Fruit fly (Drosophila melanogaster) whole organism, embryonic: Measurements from ENCODE around the gene CG13075.
A peak's percentile ranks its signal among the peaks of the same experiment; 100 is the strongest.

ENCODE experiments used
- Ada2b ChIP-seq: fragments of 200-800 bp; sonication (Bioruptor generic); IDR thresholded peaks from 2 replicates; pipeline ENCODE4 v1.3.6; 2022; ENCODE audit warnings: missing biosample characterization, missing genetic modification characterization
- Antp ChIP-seq: fragments of 200-800 bp; sonication (Bioruptor generic); optimal IDR thresholded peaks from 3 replicates; lab custom pipeline; 2016; ENCODE audit warnings: missing biosample characterization, missing genetic modification characterization
- Atf3 ChIP-seq: fragments of 200-800 bp; sonication (Bioruptor generic); optimal IDR thresholded peaks from 3 replicates; lab custom pipeline; 2016; ENCODE audit warnings: missing biosample characterization, missing genetic modification characterization
- B-H1 ChIP-seq: fragments of 200-800 bp; sonication (Bioruptor generic); IDR thresholded peaks from 3 replicates; pipeline ENCODE4 v1.3.6; 2022; ENCODE audit warnings: missing biosample characterization, missing genetic modification characterization
- BtbVII ChIP-seq: fragments of 200-800 bp; sonication (Bioruptor generic); optimal IDR thresholded peaks from 3 replicates; lab custom pipeline; 2017; ENCODE audit warnings: missing biosample characterization, mild to moderate bottlenecking, missing genetic modification characterization
- CG10274 ChIP-seq: fragments of 200-800 bp; sonication (Bioruptor generic); optimal IDR thresholded peaks from 3 replicates; lab custom pipeline; 2017; ENCODE audit warnings: missing biosample characterization, mild to moderate bottlenecking, missing genetic modification characterization
- CG10366 ChIP-seq: fragments of 200-800 bp; sonication (Bioruptor generic); IDR thresholded peaks from 2 replicates; pipeline ENCODE4 v1.3.6; 2022; ENCODE audit warnings: missing biosample characterization, missing genetic modification characterization
- CG12659 ChIP-seq: fragments of 200-800 bp; sonication (Bioruptor generic); optimal IDR thresholded peaks from 3 replicates; lab custom pipeline; 2017; ENCODE audit warnings: mild to moderate bottlenecking, missing biosample characterization, missing genetic modification reagents, missing genetic modification characterization
- CG13123 ChIP-seq: fragments of 200-800 bp; sonication (Bioruptor generic); optimal IDR thresholded peaks from 2 replicates; lab custom pipeline; 2016; ENCODE audit warnings: missing biosample characterization, missing genetic modification characterization
- CG14667 ChIP-seq: fragments of 200-800 bp; sonication (Bioruptor generic); IDR thresholded peaks from 2 replicates; pipeline ENCODE4 v1.3.6; 2022; ENCODE audit warnings: missing biosample characterization, missing genetic modification characterization
- CG14860 ChIP-seq: fragments of 200-800 bp; sonication (Bioruptor generic); IDR thresholded peaks from 3 replicates; pipeline ENCODE4 v1.3.6; 2022; ENCODE audit warnings: missing biosample characterization, missing genetic modification characterization; ENCODE audit not compliant: partially characterized antibody
- CG15073 ChIP-seq: fragments of 200-800 bp; sonication (Bioruptor generic); optimal IDR thresholded peaks from 2 replicates; lab custom pipeline; 2016; ENCODE audit warnings: missing biosample characterization, missing genetic modification characterization
- CG1529 ChIP-seq: fragments of 200-800 bp; sonication (Bioruptor generic); optimal IDR thresholded peaks from 3 replicates; lab custom pipeline; 2018; ENCODE audit warnings: missing biosample characterization, missing genetic modification characterization
- CG33213 ChIP-seq: fragments of 200-800 bp; sonication (Bioruptor generic); optimal IDR thresholded peaks from 3 replicates; lab custom pipeline; 2016; ENCODE audit warnings: missing biosample characterization, missing genetic modification characterization
- CG34224 ChIP-seq: fragments of 200-800 bp; sonication (Bioruptor generic); IDR thresholded peaks from 3 replicates; pipeline ENCODE4 v1.3.6; 2022; ENCODE audit warnings: missing biosample characterization, missing genetic modification characterization; ENCODE audit not compliant: partially characterized antibody
- CG7372 ChIP-seq: fragments of 200-800 bp; sonication (Bioruptor generic); IDR thresholded peaks from 2 replicates; pipeline ENCODE4 v1.3.6; 2022; ENCODE audit warnings: missing biosample characterization, missing genetic modification characterization
- CG7928 ChIP-seq: fragments of 200-800 bp; sonication (Bioruptor generic); optimal IDR thresholded peaks from 2 replicates; lab custom pipeline; 2017; ENCODE audit warnings: missing biosample characterization, mild to moderate bottlenecking, missing genetic modification characterization
- Chrac-16 ChIP-seq: fragments of 200-800 bp; sonication (Bioruptor generic); optimal IDR thresholded peaks from 3 replicates; lab custom pipeline; 2016; ENCODE audit warnings: missing biosample characterization, missing genetic modification characterization
- CoRest ChIP-seq: fragments of 200-800 bp; sonication (Bioruptor generic); optimal IDR thresholded peaks from 3 replicates; lab custom pipeline; 2018; ENCODE audit warnings: missing biosample characterization, mild to moderate bottlenecking, missing genetic modification characterization, moderate library complexity
- CrebB ChIP-seq: fragments of 200-800 bp; sonication (Bioruptor generic); optimal IDR thresholded peaks from 3 replicates; lab custom pipeline; 2018; ENCODE audit warnings: missing biosample characterization, mild to moderate bottlenecking, missing genetic modification characterization
- Drgx ChIP-seq: fragments of 200-800 bp; sonication (Bioruptor generic); IDR thresholded peaks from 2 replicates; pipeline ENCODE4 v1.3.6; 2022; ENCODE audit warnings: missing biosample characterization, missing genetic modification characterization
- E2f2 ChIP-seq: fragments of 200-800 bp; sonication (Bioruptor generic); IDR thresholded peaks from 2 replicates; pipeline ENCODE4 v1.3.6; 2022; ENCODE audit warnings: missing biosample characterization, missing genetic modification characterization
- Fer2 ChIP-seq: fragments of 200-800 bp; sonication (Bioruptor generic); optimal IDR thresholded peaks from 2 replicates; lab custom pipeline; 2018; ENCODE audit warnings: missing biosample characterization, mild to moderate bottlenecking, missing genetic modification characterization, moderate library complexity
- Gug ChIP-seq: fragments of 200-800 bp; sonication (Bioruptor generic); IDR thresholded peaks from 4 replicates; pipeline ENCODE4 v1.3.6; 2022; ENCODE audit warnings: missing biosample characterization, missing genetic modification characterization
- Hr51 ChIP-seq, 2 experiments: fragments of 200-800 bp; sonication (Bioruptor generic); optimal IDR thresholded peaks; 2 replicates in 1 of 2; 3 replicates in 1 of 2; lab custom pipeline; 2016 to 2018; ENCODE audit warnings: missing biosample characterization in 2 of 2, missing genetic modification characterization in 2 of 2, mild to moderate bottlenecking in 1 of 2, moderate library complexity in 1 of 2
- Kr ChIP-seq: fragments of 200-800 bp; sonication (Bioruptor generic); optimal IDR thresholded peaks from 2 replicates; lab custom pipeline; 2017; ENCODE audit warnings: missing biosample characterization, mild to moderate bottlenecking, missing genetic modification characterization
- Oaz ChIP-seq: fragments of 200-800 bp; sonication (Bioruptor generic); IDR thresholded peaks from 2 replicates; pipeline ENCODE4 v1.3.6; 2022; ENCODE audit warnings: missing biosample characterization, missing genetic modification characterization
- Scr ChIP-seq: fragments of 200-800 bp; sonication (Bioruptor generic); IDR thresholded peaks from 2 replicates; pipeline ENCODE4 v1.3.6; 2022; ENCODE audit warnings: missing biosample characterization, missing genetic modification characterization; ENCODE audit not compliant: partially characterized antibody
- TFAM ChIP-seq: fragments of 200-800 bp; sonication (Bioruptor generic); optimal IDR thresholded peaks from 2 replicates; lab custom pipeline; 2017; ENCODE audit warnings: missing biosample characterization, missing genetic modification characterization, inconsistent platforms
- Usf ChIP-seq: fragments of 200-800 bp; sonication (Bioruptor generic); optimal IDR thresholded peaks from 2 replicates; lab custom pipeline; 2017; ENCODE audit warnings: missing genotype, missing biosample characterization, missing genetic modification characterization
- amos ChIP-seq: fragments of 200-800 bp; sonication (Bioruptor generic); IDR thresholded peaks from 2 replicates; pipeline ENCODE4 v1.3.6; 2022; ENCODE audit warnings: missing biosample characterization, missing genetic modification characterization; ENCODE audit not compliant: partially characterized antibody
- ap ChIP-seq: fragments of 200-800 bp; sonication (Bioruptor generic); IDR thresholded peaks from 2 replicates; pipeline ENCODE4 v1.3.6; 2022; ENCODE audit warnings: missing biosample characterization, missing genetic modification characterization
- br ChIP-seq: fragments of >200 bp; optimal IDR thresholded peaks from 2 replicates; lab custom pipeline; 2017
- cad ChIP-seq: fragments of >200 bp; optimal IDR thresholded peaks from 2 replicates; lab custom pipeline; 2017; ENCODE audit warnings: missing biosample characterization, missing genetic modification characterization
- crol ChIP-seq: fragments of 200-800 bp; sonication (Bioruptor generic); IDR thresholded peaks from 2 replicates; pipeline ENCODE4 v1.3.6; 2022; ENCODE audit warnings: missing biosample characterization, missing genetic modification characterization
- da ChIP-seq: fragments of 200-800 bp; sonication (Bioruptor generic); optimal IDR thresholded peaks from 2 replicates; lab custom pipeline; 2016; ENCODE audit warnings: missing biosample characterization, missing genetic modification characterization
- en ChIP-seq: fragments of 200-800 bp; sonication (Bioruptor generic); optimal IDR thresholded peaks from 2 replicates; lab custom pipeline; 2016; ENCODE audit warnings: missing biosample characterization, missing genetic modification characterization
- grau ChIP-seq: fragments of 200-800 bp; optimal IDR thresholded peaks from 3 replicates; lab custom pipeline; 2019; ENCODE audit warnings: missing biosample characterization, mild to moderate bottlenecking, missing genetic modification characterization, moderate library complexity
- gsb ChIP-seq: fragments of 200-800 bp; sonication (Bioruptor generic); IDR thresholded peaks from 2 replicates; pipeline ENCODE4 v1.3.6; 2022; ENCODE audit warnings: missing biosample characterization, missing genetic modification characterization
- gt ChIP-seq: fragments of 200-800 bp; sonication (Bioruptor generic); IDR thresholded peaks from 2 replicates; pipeline ENCODE4 v1.3.6; 2022; ENCODE audit warnings: missing biosample characterization, missing genetic modification characterization
- inv ChIP-seq: fragments of 200-800 bp; sonication (Bioruptor generic); IDR thresholded peaks from 2 replicates; pipeline ENCODE4 v1.3.6; 2022; ENCODE audit warnings: missing biosample characterization, missing genetic modification characterization; ENCODE audit not compliant: partially characterized antibody
- oc ChIP-seq: fragments of 200-800 bp; sonication (Bioruptor generic); optimal IDR thresholded peaks from 2 replicates; lab custom pipeline; 2018; ENCODE audit warnings: missing biosample characterization, mild to moderate bottlenecking, missing genetic modification characterization, moderate library complexity
- pzg ChIP-seq: fragments of 200-800 bp; sonication (Bioruptor generic); optimal IDR thresholded peaks from 3 replicates; lab custom pipeline; 2018; ENCODE audit warnings: missing biosample characterization, mild to moderate bottlenecking, missing genetic modification characterization, moderate library complexity
- row ChIP-seq: fragments of 200-800 bp; sonication (Bioruptor generic); IDR thresholded peaks from 3 replicates; pipeline ENCODE4 v1.3.6; 2022; ENCODE audit warnings: missing biosample characterization, missing genetic modification characterization
- salm ChIP-seq: fragments of 200-800 bp; sonication (Bioruptor generic); optimal IDR thresholded peaks from 2 replicates; lab custom pipeline; 2018; ENCODE audit warnings: missing biosample characterization, mild to moderate bottlenecking, missing genetic modification characterization
- sob ChIP-seq: fragments of 200-800 bp; sonication (Bioruptor generic); IDR thresholded peaks from 2 replicates; pipeline ENCODE4 v1.3.6; 2022; ENCODE audit warnings: missing biosample characterization, missing genetic modification characterization
- tin ChIP-seq: fragments of 200-800 bp; sonication (Bioruptor generic); optimal IDR thresholded peaks from 3 replicates; lab custom pipeline; 2016; ENCODE audit warnings: missing biosample characterization, missing genetic modification characterization
- tio ChIP-seq: fragments of 200-800 bp; sonication (Bioruptor generic); optimal IDR thresholded peaks from 2 replicates; lab custom pipeline; 2017; ENCODE audit warnings: missing biosample characterization, missing genetic modification characterization, inconsistent platforms
- wor ChIP-seq: fragments of 200-800 bp; sonication (Bioruptor generic); IDR thresholded peaks from 2 replicates; pipeline ENCODE4 v1.3.6; 2022; ENCODE audit warnings: missing biosample characterization, missing genetic modification characterization

Gene CG13075

dm6 chr3L:16113607-16114337, 30.0 kb downstream of the CG13075 start (continued):
- TF ChIP-seq Gug (GFP tag; lab: Robert Waterston, UW): peak; percentile 76; the same call in 3 of the 4 replicates
- 0 out of 2 replicates have a peak, but pooled peaks have one; percentile 23 for TF ChIP-seq gsb (GFP tag; lab: Robert Waterston, UW)
- peak; percentile 27 for TF ChIP-seq en (GFP tag; lab: Kevin White, UChicago)
- TF ChIP-seq CG12659 (GFP tag; lab: Kevin White, UChicago): peak; percentile 98
- TF ChIP-seq inv (GFP tag; lab: Robert Waterston, UW): peak; percentile 52
- peak; percentile 62 for TF ChIP-seq Scr
- TF ChIP-seq B-H1 (GFP tag; lab: Robert Waterston, UW): peak; percentile 71; the same call in 2 of the 3 replicates
- peak; percentile 80 for TF ChIP-seq CG10366
- peak; percentile 56 for TF ChIP-seq Fer2 (tag; lab: Kevin White, UChicago)
- TF ChIP-seq ap (GFP tag; lab: Robert Waterston, UW): peak; percentile 57
- peak; percentile 30 for TF ChIP-seq CG10274 (GFP tag; lab: Kevin White, UChicago)
- TF ChIP-seq sob (GFP tag; lab: Robert Waterston, UW): peak; percentile 89
- peak; percentile 86 for TF ChIP-seq pzg (GFP tag; lab: Kevin White, UChicago)
- TF ChIP-seq CG15073 (GFP tag; lab: Kevin White, UChicago): peak; percentile 32
- peak; percentile 71 for TF ChIP-seq Ada2b (GFP tag; lab: Robert Waterston, UW)
- TF ChIP-seq CoRest (tag; lab: Kevin White, UChicago): peak; percentile 81
- TF ChIP-seq Usf (GFP tag; lab: Kevin White, UChicago): peak; percentile 34
- peak; percentile 91 for TF ChIP-seq row
- TF ChIP-seq Antp: peak; percentile 88
- peak; percentile 53 for TF ChIP-seq CG34224
- no peak for TF ChIP-seq gt (GFP tag; lab: Robert Waterston, UW)
- 0 out of 2 replicates have a peak, but pooled peaks have one; percentile 54 for TF ChIP-seq CG14667 (GFP tag; lab: Robert Waterston, UW)
- peak; percentile 64 for TF ChIP-seq E2f2 (GFP tag; lab: Robert Waterston, UW)
- TF ChIP-seq tio (GFP tag; lab: Kevin White, UChicago): no peak
- no peak for TF ChIP-seq da
- TF ChIP-seq Oaz (GFP tag; lab: Robert Waterston, UW): no peak; the same call in 1 of the 2 replicates
- TF ChIP-seq cad (GFP tag; lab: Kevin White, UChicago): peak; percentile 62
- TF ChIP-seq wor (GFP tag; lab: Robert Waterston, UW): peak; percentile 41
- peak; percentile 32; the same call in 1 of the 3 replicates for TF ChIP-seq CG14860 (GFP tag; lab: Robert Waterston, UW)
- TF ChIP-seq Hr51 (GFP tag; optimal IDR thresholded peaks at IDR 0.05; lab: Kevin White, UChicago): peak in 1 of 2 experiments; percentile 76
- no peak for TF ChIP-seq Kr
- TF ChIP-seq BtbVII (GFP tag; lab: Kevin White, UChicago): peak; percentile 85
- TF ChIP-seq Chrac-16 (GFP tag; lab: Kevin White, UChicago): peak; percentile 83
- peak; percentile 48 for TF ChIP-seq Atf3 (GFP tag; lab: Kevin White, UChicago)
- TF ChIP-seq CG7928 (GFP tag; lab: Kevin White, UChicago): peak; percentile 21
- TF ChIP-seq CrebB: peak; percentile 48
- no peak for TF ChIP-seq oc (tag; lab: Kevin White, UChicago)
- TF ChIP-seq TFAM: no peak
- 0 out of 2 replicates have a peak, but pooled peaks have one; percentile 52 for TF ChIP-seq CG7372 (GFP tag; lab: Robert Waterston, UW)
- TF ChIP-seq grau (tag; lab: Kevin White, UChicago): peak; percentile 82
- TF ChIP-seq crol (GFP tag; lab: Robert Waterston, UW): no peak
- no peak for TF ChIP-seq CG1529 (GFP tag; lab: Kevin White, UChicago)
- TF ChIP-seq tin (GFP tag; lab: Kevin White, UChicago): peak; percentile 78
- peak; percentile 85 for TF ChIP-seq CG33213 (GFP tag; lab: Kevin White, UChicago)
- peak; percentile 91 for TF ChIP-seq Drgx (GFP tag; lab: Robert Waterston, UW)
- TF ChIP-seq br (lab: Kevin White, UChicago): no peak
- peak; percentile 77 for TF ChIP-seq amos (GFP tag; lab: Robert Waterston, UW)
- peak; percentile 41 for TF ChIP-seq salm (tag; lab: Kevin White, UChicago)
- peak; percentile 61 for TF ChIP-seq CG13123 (GFP tag; lab: Kevin White, UChicago)
